Fruit fly (Drosophila melanogaster): Measurements from ENCODE around the gene Pnn.
"Not testable (repeated sequence)": the region's sequence is repeated elsewhere in the genome, so short reads cannot be mapped to it uniquely, and the experiment has no call there.

The Pnn gene

DNA sequence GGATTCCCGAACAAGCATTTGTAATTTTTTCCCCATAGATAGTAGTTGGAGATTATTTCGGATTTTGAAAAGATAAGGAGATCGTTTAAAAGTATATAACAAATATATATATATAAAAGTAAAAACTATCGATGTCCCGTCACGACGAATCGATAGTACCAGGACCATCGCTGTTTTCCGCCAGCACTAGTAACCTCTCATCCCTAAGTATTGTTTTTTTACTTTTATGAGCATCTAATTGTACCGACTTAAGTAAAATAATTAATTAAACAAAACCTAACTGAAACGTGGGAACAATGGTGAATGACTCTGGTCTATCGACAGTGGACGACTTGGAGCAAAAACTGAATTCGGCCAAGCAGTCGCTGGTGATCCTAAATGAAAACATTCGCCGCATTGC, at the start of gene Pnn:
TSS of gene Pnn (plus strand) at position 187 of the 400 bp plus-strand sequence.
- TF ChIP-seq toe (GFP tag; optimal IDR thresholded peaks at IDR 0.05), result no peak
- no peak for TF ChIP-seq CG7045 (GFP tag; optimal IDR thresholded peaks at IDR 0.05)
- TF ChIP-seq cnc (optimal IDR thresholded peaks at IDR 0.05), result no peak
- peak; percentile 12 for TF ChIP-seq Mnt (GFP tag; optimal IDR thresholded peaks at IDR 0.05)
- no peak for TF ChIP-seq Crg-1 (GFP tag; optimal IDR thresholded peaks at IDR 0.05)
- TF ChIP-seq CG33017 (tag; optimal IDR thresholded peaks at IDR 0.05), result no peak
- no peak for TF ChIP-seq tj (GFP tag; optimal IDR thresholded peaks at IDR 0.05)
- no peak for TF ChIP-seq CG5204 (GFP tag; optimal IDR thresholded peaks at IDR 0.05)
- TF ChIP-seq CG1620 (GFP tag; optimal IDR thresholded peaks at IDR 0.05), result no peak
- TF ChIP-seq kay (GFP tag; ENCODE audit: borderline replicate concordance), result peak; percentile 58
- TF ChIP-seq CG11617 (GFP tag; optimal IDR thresholded peaks at IDR 0.05), result peak; percentile 10
- TF ChIP-seq CG7101 (tag; optimal IDR thresholded peaks at IDR 0.05), result peak; percentile 2
- no peak for TF ChIP-seq CG14711 (tag; optimal IDR thresholded peaks at IDR 0.05)

- not testable (repeated sequence) for TF ChIP-seq Clk, Crg-1, CG1620 (GFP tag; optimal IDR thresholded peaks at IDR 0.05)
These were observed 48.0 kb upstream of the Pnn start, which contains the start of the genes Unc-115b, p24-2 and CG32939 for dm6 chr3R:9692675-9693129. Gene Unc-115b (minus strand): TSS chr3R:9692775. Gene p24-2 (minus strand): TSS chr3R:9692794. Gene CG32939 (plus strand): TSS chr3R:9693079.

DNA sequence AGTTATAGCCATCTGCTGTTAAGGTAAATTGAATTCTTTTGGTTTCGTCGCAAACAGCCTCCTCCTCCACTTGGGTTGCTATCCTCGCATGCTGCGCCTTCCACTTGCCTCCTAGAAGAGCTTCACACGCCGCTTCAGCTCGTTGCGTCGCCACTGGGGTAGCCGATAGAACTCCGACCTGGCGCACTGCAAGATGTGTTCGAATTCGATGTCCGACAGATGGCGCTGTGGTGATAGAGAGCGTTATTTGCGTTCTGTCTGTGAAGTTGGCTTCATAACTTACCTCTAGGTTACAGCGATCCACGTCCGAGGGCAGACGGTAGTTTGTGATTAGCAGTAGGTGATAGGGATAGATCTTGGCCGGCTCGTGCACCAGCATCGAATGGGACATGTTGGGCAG, 45.7 kb upstream of the Pnn start:
- TF ChIP-seq CG7101 (tag; optimal IDR thresholded peaks at IDR 0.05) (no peak), CG1620 (GFP tag; optimal IDR thresholded peaks at IDR 0.05) (no peak), cic (GFP tag; optimal IDR thresholded peaks at IDR 0.05) (no peak), CG5204 (GFP tag; optimal IDR thresholded peaks at IDR 0.05) (no peak), CG12768 (GFP tag; optimal IDR thresholded peaks at IDR 0.05) (no peak), Mnt (GFP tag; optimal IDR thresholded peaks at IDR 0.05) (no peak), CG7045 (GFP tag; optimal IDR thresholded peaks at IDR 0.05) (no peak), Hr96 (GFP tag; optimal IDR thresholded peaks at IDR 0.05) (no peak), CG14711 (tag; optimal IDR thresholded peaks at IDR 0.05) (no peak), pad (GFP tag; optimal IDR thresholded peaks at IDR 0.05) (no peak), CG33017 (tag; optimal IDR thresholded peaks at IDR 0.05) (no peak), ovo (GFP tag; optimal IDR thresholded peaks at IDR 0.05) (no peak), toe (GFP tag; optimal IDR thresholded peaks at IDR 0.05) (no peak), cnc (optimal IDR thresholded peaks at IDR 0.05) (no peak), bab1 (GFP tag; optimal IDR thresholded peaks at IDR 0.05) (no peak), Crg-1 (GFP tag; optimal IDR thresholded peaks at IDR 0.05) (no peak), Clk (GFP tag; optimal IDR thresholded peaks at IDR 0.05) (no peak), tj (GFP tag; optimal IDR thresholded peaks at IDR 0.05) (no peak), kay (GFP tag; ENCODE audit: borderline replicate concordance) (no peak)

DNA sequence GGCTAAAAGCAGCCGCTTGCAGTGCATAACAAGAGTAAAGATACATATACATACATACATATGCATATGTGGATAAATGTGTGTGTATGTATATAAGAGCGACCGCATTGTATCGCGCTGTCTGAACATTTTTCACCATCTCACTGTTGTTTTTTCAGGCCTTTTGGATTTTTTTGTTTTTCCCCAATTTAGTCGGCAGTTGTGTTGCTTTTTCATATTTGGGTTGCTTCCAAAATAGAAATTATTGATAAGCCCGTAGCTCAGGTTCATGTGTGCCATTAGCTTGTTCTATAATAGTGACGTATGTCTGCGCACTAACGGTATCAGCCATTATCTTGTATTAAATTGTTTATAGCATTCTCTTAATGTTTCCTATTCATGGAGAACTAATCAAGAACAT, 40.2 kb upstream of the Pnn start:
- TF ChIP-seq kay (GFP tag; ENCODE audit: borderline replicate concordance), result no peak
- no peak for TF ChIP-seq CG12768 (GFP tag; optimal IDR thresholded peaks at IDR 0.05)
- TF ChIP-seq Mnt (GFP tag; optimal IDR thresholded peaks at IDR 0.05), result no peak
- no peak for TF ChIP-seq tj (GFP tag; optimal IDR thresholded peaks at IDR 0.05)
- TF ChIP-seq CG7101 (tag; optimal IDR thresholded peaks at IDR 0.05), result no peak

DNA sequence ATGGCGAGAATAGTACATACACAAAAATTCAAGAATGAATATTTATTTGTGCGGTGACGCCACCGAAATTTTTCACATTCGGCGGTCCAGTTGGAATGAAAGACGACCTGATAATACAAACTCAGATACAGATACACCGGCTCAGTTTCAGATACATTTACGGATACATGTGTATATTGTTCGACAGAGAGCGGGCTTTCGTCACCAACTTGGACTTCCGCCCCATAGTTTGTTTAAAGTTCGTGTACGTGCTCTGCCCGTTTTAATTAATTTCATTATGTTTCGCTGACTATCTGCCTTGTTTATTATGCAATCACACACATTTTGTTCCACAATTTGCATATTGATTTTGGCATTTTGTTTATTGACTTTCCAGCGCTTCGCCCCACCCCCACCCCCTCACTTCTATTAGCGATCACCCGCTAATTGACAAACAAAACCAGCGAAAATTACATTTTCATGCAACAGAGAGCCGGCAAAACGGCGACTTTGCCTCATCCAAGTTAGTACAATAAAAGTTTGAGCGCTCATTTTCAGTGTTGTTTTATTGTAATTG, 39.5 kb upstream of the Pnn start:
- no peak for TF ChIP-seq pad (GFP tag; optimal IDR thresholded peaks at IDR 0.05)
- no peak for TF ChIP-seq toe (GFP tag; optimal IDR thresholded peaks at IDR 0.05)
- TF ChIP-seq cic (GFP tag; optimal IDR thresholded peaks at IDR 0.05), result peak; percentile 33
- no peak for TF ChIP-seq ovo (GFP tag; optimal IDR thresholded peaks at IDR 0.05)
- TF ChIP-seq Crg-1 (GFP tag; optimal IDR thresholded peaks at IDR 0.05), result no peak
- no peak for TF ChIP-seq tj (GFP tag; optimal IDR thresholded peaks at IDR 0.05)
- no peak for TF ChIP-seq Hr96 (GFP tag; optimal IDR thresholded peaks at IDR 0.05)
- TF ChIP-seq CG1620 (GFP tag; optimal IDR thresholded peaks at IDR 0.05), result peak; percentile 10
- no peak for TF ChIP-seq Clk (GFP tag; optimal IDR thresholded peaks at IDR 0.05)
- no peak for TF ChIP-seq CG7101 (tag; optimal IDR thresholded peaks at IDR 0.05)
- TF ChIP-seq CG33017 (tag; optimal IDR thresholded peaks at IDR 0.05), result no peak
- TF ChIP-seq CG12768 (GFP tag; optimal IDR thresholded peaks at IDR 0.05), result peak; percentile 45
- no peak for TF ChIP-seq CG7045 (GFP tag; optimal IDR thresholded peaks at IDR 0.05)
- TF ChIP-seq kay (GFP tag; ENCODE audit: borderline replicate concordance), result no peak
- TF ChIP-seq bab1 (GFP tag; optimal IDR thresholded peaks at IDR 0.05), result no peak
- no peak for TF ChIP-seq CG5204 (GFP tag; optimal IDR thresholded peaks at IDR 0.05)
- no peak for TF ChIP-seq CG11617 (GFP tag; optimal IDR thresholded peaks at IDR 0.05)
- no peak for TF ChIP-seq CG14711 (tag; optimal IDR thresholded peaks at IDR 0.05)

DNA sequence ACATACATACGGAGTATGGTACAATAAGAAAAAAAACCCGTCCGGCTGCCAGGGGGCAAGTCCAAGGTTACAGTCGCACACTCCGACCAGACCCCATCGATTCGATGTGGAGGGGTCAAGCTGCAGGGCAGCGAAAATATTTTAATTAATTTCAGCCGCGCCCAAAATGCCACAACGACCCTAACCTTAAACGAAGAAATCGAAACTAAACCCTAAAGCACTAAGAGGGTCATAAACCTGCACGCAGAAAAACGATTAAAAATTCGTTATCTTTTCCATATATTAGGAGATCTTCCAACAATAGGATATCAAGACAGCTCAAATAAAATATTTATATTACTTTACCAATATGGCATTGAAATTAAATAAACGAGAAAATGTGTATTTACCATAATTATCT, 38.8 kb upstream of the Pnn start:
- TF ChIP-seq CG1620 (GFP tag; optimal IDR thresholded peaks at IDR 0.05) (no peak), kay (GFP tag; ENCODE audit: borderline replicate concordance) (no peak), bab1 (GFP tag; optimal IDR thresholded peaks at IDR 0.05) (no peak), CG12768 (GFP tag; optimal IDR thresholded peaks at IDR 0.05) (no peak), Clk (GFP tag; optimal IDR thresholded peaks at IDR 0.05) (no peak), CG14711 (tag; optimal IDR thresholded peaks at IDR 0.05) (no peak), CG7101 (tag; optimal IDR thresholded peaks at IDR 0.05) (no peak), tj (GFP tag; optimal IDR thresholded peaks at IDR 0.05) (no peak), cnc (optimal IDR thresholded peaks at IDR 0.05) (no peak), cic (GFP tag; optimal IDR thresholded peaks at IDR 0.05) (no peak), CG33017 (tag; optimal IDR thresholded peaks at IDR 0.05) (no peak), toe (GFP tag; optimal IDR thresholded peaks at IDR 0.05) (no peak), pad (GFP tag; optimal IDR thresholded peaks at IDR 0.05) (no peak)
